Worm (Caenorhabditis elegans) whole organism, L4 larva: ENCODE data around the gene F10C2.3.
A peak's percentile ranks its signal among the peaks of the same experiment; 100 is the strongest.

Experiments
- F26F4.8 ChIP-seq: fragments of 200-800 bp; sonication (Bioruptor generic); conservative IDR thresholded peaks from 2 replicates; pipeline ENCODE4 v1.3.6; 2022; ENCODE audit warnings: missing genetic modification characterization, missing compliant biosample characterization
- R02D3.7 ChIP-seq: fragments of 150-350 bp; sonication (generic microtip); optimal IDR thresholded peaks from 3 replicates; lab custom pipeline; 2014; ENCODE audit warnings: missing biosample characterization, missing genetic modification characterization
- T26A8.4 ChIP-seq: fragments of 200-800 bp; sonication (Bioruptor generic); IDR thresholded peaks from 2 replicates; pipeline ENCODE4 v1.3.6; 2022; ENCODE audit warnings: missing genetic modification characterization, missing compliant biosample characterization
- ZK337.2 ChIP-seq: fragments of 200-800 bp; sonication (Bioruptor generic); IDR thresholded peaks from 2 replicates; pipeline ENCODE4 v1.3.6; 2022; ENCODE audit warnings: missing genetic modification reagents, missing genetic modification characterization, missing compliant biosample characterization
- aha-1 ChIP-seq: fragments of 150-350 bp; peaks from one replicate; lab custom pipeline; 2014; ENCODE audit warnings: missing biosample characterization, missing genetic modification characterization
- arid-1 ChIP-seq: fragments of 200-800 bp; sonication (Bioruptor generic); conservative IDR thresholded peaks from 2 replicates; pipeline ENCODE4 v1.3.6; 2022; ENCODE audit warnings: missing genetic modification reagents, missing genetic modification characterization, missing compliant biosample characterization
- ceh-20 ChIP-seq: fragments of 200-800 bp; sonication (Bioruptor generic); IDR thresholded peaks from 2 replicates; pipeline ENCODE4 v1.3.6; 2022; ENCODE audit warnings: missing genetic modification reagents, missing genetic modification characterization, missing compliant biosample characterization
- ceh-28 ChIP-seq: fragments of 150-350 bp; optimal IDR thresholded peaks from 2 replicates; lab custom pipeline; 2014; ENCODE audit warnings: missing biosample characterization, missing genetic modification reagents, missing genetic modification characterization
- ceh-32 ChIP-seq: sonication (generic microtip); optimal IDR thresholded peaks from 2 replicates; lab custom pipeline; 2016; ENCODE audit warnings: mild to moderate bottlenecking, missing genetic modification characterization, missing compliant biosample characterization; ENCODE audit not compliant: poor library complexity
- ces-1 ChIP-seq: fragments of 150-350 bp; sonication (generic microtip); optimal IDR thresholded peaks from 4 replicates; lab custom pipeline; 2014; ENCODE audit warnings: missing biosample characterization, missing genetic modification reagents, missing genetic modification characterization
- daf-12 ChIP-seq: fragments of 150-350 bp; optimal IDR thresholded peaks from 2 replicates; lab custom pipeline; 2014; ENCODE audit warnings: missing biosample characterization, missing genetic modification reagents, missing genetic modification characterization
- daf-16 ChIP-seq, 3 experiments: sonication (generic microtip); optimal IDR thresholded peaks; 2 replicates each; lab custom pipeline; 2016 to 2017; ENCODE audit warnings: missing genetic modification characterization in 3 of 3, missing genetic modification reagents in 3 of 3, mild to moderate bottlenecking in 2 of 3, missing compliant biosample characterization in 2 of 3, missing biosample characterization in 1 of 3, moderate library complexity in 1 of 3
- daf-19 ChIP-seq: fragments of 200-800 bp; sonication (Bioruptor generic); conservative IDR thresholded peaks from 2 replicates; pipeline ENCODE4 v1.3.6; 2022; ENCODE audit warnings: missing genetic modification characterization, missing compliant biosample characterization
- daf-8 ChIP-seq: fragments of 200-800 bp; sonication (Bioruptor generic); IDR thresholded peaks from 2 replicates; pipeline ENCODE4 v1.3.6; 2022; ENCODE audit warnings: missing genetic modification characterization, missing compliant biosample characterization
- dmd-6 ChIP-seq: fragments of 200-800 bp; sonication (Bioruptor generic); IDR thresholded peaks from 2 replicates; pipeline ENCODE4 v1.3.6; 2022; ENCODE audit warnings: missing genetic modification reagents, missing genetic modification characterization, missing compliant biosample characterization
- dpl-1 ChIP-seq: fragments of 150-350 bp; optimal IDR thresholded peaks from 2 replicates; lab custom pipeline; 2014; ENCODE audit warnings: missing biosample characterization, missing genetic modification reagents, missing genetic modification characterization
- dve-1 ChIP-seq: sonication (generic microtip); optimal IDR thresholded peaks from 2 replicates; lab custom pipeline; 2017; ENCODE audit warnings: antibody characterized with exemption, mild to moderate bottlenecking, missing genetic modification characterization, missing compliant biosample characterization; ENCODE audit not compliant: insufficient read depth
- egl-43 ChIP-seq: fragments of 200-800 bp; sonication (Bioruptor generic); IDR thresholded peaks from 2 replicates; pipeline ENCODE4 v1.3.6; 2022; ENCODE audit warnings: missing genetic modification reagents, missing genetic modification characterization, missing compliant biosample characterization
- fkh-10 ChIP-seq: fragments of 150-350 bp; optimal IDR thresholded peaks from 2 replicates; lab custom pipeline; 2014; ENCODE audit warnings: missing biosample characterization, missing genetic modification reagents, missing genetic modification characterization
- fos-1 ChIP-seq: fragments of 150-350 bp; optimal IDR thresholded peaks from 2 replicates; lab custom pipeline; 2014; ENCODE audit warnings: missing biosample characterization, missing genetic modification characterization
- gei-8 ChIP-seq: fragments of 200-800 bp; sonication (Bioruptor generic); optimal IDR thresholded peaks from 2 replicates; lab custom pipeline; 2018; ENCODE audit warnings: mild to moderate bottlenecking, missing genetic modification characterization, missing compliant biosample characterization
- hlh-11 ChIP-seq: fragments of 200-800 bp; sonication (Bioruptor generic); optimal IDR thresholded peaks from 2 replicates; lab custom pipeline; 2018; ENCODE audit warnings: mild to moderate bottlenecking, missing genetic modification characterization, missing compliant biosample characterization
- hlh-30 ChIP-seq: sonication (generic microtip); optimal IDR thresholded peaks from 2 replicates; lab custom pipeline; 2017; ENCODE audit warnings: antibody characterized with exemption, mild to moderate bottlenecking, missing genetic modification characterization, missing compliant biosample characterization; ENCODE audit not compliant: insufficient read depth
- hmg-1.1 ChIP-seq: fragments of 200-800 bp; sonication (Bioruptor generic); IDR thresholded peaks from 2 replicates; pipeline ENCODE4 v1.3.6; 2022; ENCODE audit warnings: missing genetic modification reagents, missing genetic modification characterization, missing compliant biosample characterization
- jun-1 ChIP-seq: fragments of 150-350 bp; optimal IDR thresholded peaks from 2 replicates; lab custom pipeline; 2014; ENCODE audit warnings: missing biosample characterization, missing genetic modification reagents, missing genetic modification characterization
- lim-7 ChIP-seq: fragments of 200-800 bp; sonication (Bioruptor generic); IDR thresholded peaks from 2 replicates; pipeline ENCODE4 v1.3.6; 2022; ENCODE audit warnings: missing genetic modification characterization, missing compliant biosample characterization
- lin-15B ChIP-seq: fragments of 150-350 bp; sonication (generic microtip); optimal IDR thresholded peaks from 3 replicates; lab custom pipeline; 2014; ENCODE audit warnings: missing biosample characterization, missing genetic modification characterization
- lin-29 ChIP-seq: fragments of 200-800 bp; sonication (Bioruptor generic); IDR thresholded peaks from 2 replicates; pipeline ENCODE4 v1.3.6; 2022; ENCODE audit warnings: missing genetic modification reagents, missing genetic modification characterization, missing compliant biosample characterization
- lir-3 ChIP-seq: sonication (generic microtip); optimal IDR thresholded peaks from 2 replicates; lab custom pipeline; 2016; ENCODE audit warnings: mild to moderate bottlenecking, missing genetic modification characterization, missing compliant biosample characterization
- lsy-2 ChIP-seq, 2 experiments: fragments of 150-350 bp in 1 of 2; sonication (generic microtip) in 1 of 2; optimal IDR thresholded peaks; 2 replicates each; lab custom pipeline; 2014 to 2017; ENCODE audit warnings: missing biosample characterization in 2 of 2, missing genetic modification characterization in 2 of 2
- nhr-25 ChIP-seq: sonication (generic microtip); optimal IDR thresholded peaks from 2 replicates; lab custom pipeline; 2017; ENCODE audit warnings: missing genetic modification characterization, mild to moderate bottlenecking, missing compliant biosample characterization, antibody characterized with exemption, moderate library complexity, borderline replicate concordance; ENCODE audit not compliant: insufficient read depth
- nhr-28 ChIP-seq: fragments of 150-350 bp; optimal IDR thresholded peaks from 2 replicates; lab custom pipeline; 2014; ENCODE audit warnings: missing biosample characterization, missing genetic modification characterization
- nhr-41 ChIP-seq: fragments of 200-800 bp; sonication (Bioruptor generic); IDR thresholded peaks from 2 replicates; pipeline ENCODE4 v1.3.6; 2022; ENCODE audit warnings: missing genetic modification reagents, missing genetic modification characterization, missing compliant biosample characterization
- nhr-6 ChIP-seq: fragments of 150-350 bp; optimal IDR thresholded peaks from 2 replicates; lab custom pipeline; 2014; ENCODE audit warnings: missing biosample characterization, missing genetic modification characterization
- nhr-77 ChIP-seq: fragments of 150-350 bp; optimal IDR thresholded peaks from 2 replicates; lab custom pipeline; 2014; ENCODE audit warnings: missing biosample characterization, missing genetic modification characterization
- pha-4 ChIP-seq, 2 experiments: fragments of 150-350 bp in 1 of 2; fragments of 200-800 bp in 1 of 2; sonication (Bioruptor generic) in 1 of 2; IDR thresholded peaks in 1 of 2; optimal IDR thresholded peaks in 1 of 2; 2 replicates each; pipeline versions ENCODE4 v1.3.6 to Lab custom; 2014 to 2022; ENCODE audit warnings: missing genetic modification characterization in 2 of 2, missing genetic modification reagents in 2 of 2, missing biosample characterization in 1 of 2, missing compliant biosample characterization in 1 of 2
- php-3 ChIP-seq: fragments of 200-800 bp; sonication (Bioruptor generic); IDR thresholded peaks from 2 replicates; pipeline ENCODE4 v1.3.6; 2022; ENCODE audit warnings: missing genetic modification reagents, missing genetic modification characterization, missing compliant biosample characterization
- pqm-1 ChIP-seq: sonication (generic microtip); optimal IDR thresholded peaks from 2 replicates; lab custom pipeline; 2017; ENCODE audit warnings: missing biosample characterization, missing genetic modification characterization
- spr-1 ChIP-seq: sonication (generic microtip); optimal IDR thresholded peaks from 2 replicates; lab custom pipeline; 2016; ENCODE audit warnings: mild to moderate bottlenecking, missing genetic modification characterization, missing compliant biosample characterization
- tra-1 ChIP-seq: fragments of 200-800 bp; sonication (Bioruptor generic); IDR thresholded peaks from 2 replicates; pipeline ENCODE4 v1.3.6; 2022; ENCODE audit warnings: missing genetic modification reagents, missing genetic modification characterization, missing compliant biosample characterization
- vab-7 ChIP-seq: fragments of 200-800 bp; sonication (Bioruptor generic); IDR thresholded peaks from 2 replicates; pipeline ENCODE4 v1.3.6; 2022; ENCODE audit warnings: missing genetic modification reagents, missing genetic modification characterization, missing compliant biosample characterization
- zip-2 ChIP-seq: fragments of 150-350 bp; optimal IDR thresholded peaks from 2 replicates; lab custom pipeline; 2014; ENCODE audit warnings: missing biosample characterization, missing genetic modification characterization

The F10C2.3 gene

ce11 chrV:11985384-11985783 is 34.7 kb upstream of the F10C2.3 start, which contains the start of gene mans-2:
Gene mans-2, minus strand, starts transcription at chrV:11985484.
- no peak for TF ChIP-seq lim-7 (GFP tag; lab: Robert Waterston, UW)
- TF ChIP-seq R02D3.7, result no peak
- TF ChIP-seq daf-16 (GFP tag; optimal IDR thresholded peaks at IDR 0.05; lab: Kevin White, UChicago), result no peak
- TF ChIP-seq daf-16 (tag; optimal IDR thresholded peaks at IDR 0.05; lab: Kevin White, UChicago), result no peak
- TF ChIP-seq dpl-1 (GFP tag; lab: Kevin White, UChicago), result no peak
- no peak for TF ChIP-seq T26A8.4 (GFP tag; lab: Robert Waterston, UW)
- no peak for TF ChIP-seq hmg-1.1 (GFP tag; lab: Robert Waterston, UW)
- no peak for TF ChIP-seq ceh-28
- no peak for TF ChIP-seq egl-43
- no peak for TF ChIP-seq F26F4.8 (GFP tag; lab: Robert Waterston, UW)
- no peak for TF ChIP-seq ZK337.2 (GFP tag; lab: Robert Waterston, UW)
- TF ChIP-seq php-3, result no peak
- TF ChIP-seq dmd-6, result no peak

- TF ChIP-seq fos-1, result no peak
- no peak for TF ChIP-seq daf-12
- TF ChIP-seq aha-1 (tag; lab: Kevin White, UChicago), result peak; percentile 3
- no peak for TF ChIP-seq daf-16 (GFP tag; optimal IDR thresholded peaks at IDR 0.05; lab: Kevin White, UChicago)
- peak; percentile 22 for TF ChIP-seq daf-16 (tag; optimal IDR thresholded peaks at IDR 0.05; lab: Kevin White, UChicago)
- peak; percentile 61 for TF ChIP-seq pqm-1 (tag; lab: Kevin White, UChicago)
- TF ChIP-seq nhr-28 (tag; lab: Kevin White, UChicago), result peak; percentile 25
- TF ChIP-seq vab-7 (GFP tag; lab: Robert Waterston, UW), result no peak
- TF ChIP-seq nhr-77 (tag; lab: Kevin White, UChicago), result no peak
- peak; percentile 62 for TF ChIP-seq ces-1 (GFP tag; lab: Kevin White, UChicago)
- TF ChIP-seq tra-1, result no peak
- no peak for TF ChIP-seq nhr-41 (GFP tag; lab: Robert Waterston, UW)
- TF ChIP-seq nhr-6 (tag; lab: Kevin White, UChicago), result peak; percentile 65
- no peak for TF ChIP-seq daf-19 (GFP tag; lab: Robert Waterston, UW)
- TF ChIP-seq egl-43, result no peak
- TF ChIP-seq spr-1 (tag; lab: Kevin White, UChicago), result no peak
- TF ChIP-seq arid-1, result no peak
- TF ChIP-seq ceh-20 (GFP tag; lab: Robert Waterston, UW), result peak; percentile 69
- TF ChIP-seq ceh-32 (tag; lab: Kevin White, UChicago), result no peak
- TF ChIP-seq dmd-6, result peak; percentile 62
- TF ChIP-seq fkh-10 (GFP tag; lab: Kevin White, UChicago), result peak; percentile 48
- TF ChIP-seq lsy-2 (tag; optimal IDR thresholded peaks at IDR 0.05; lab: Kevin White, UChicago), result peak in 1 of 2 experiments; percentile 26
- peak; percentile 4 for TF ChIP-seq dpl-1 (GFP tag; lab: Kevin White, UChicago)
- TF ChIP-seq hlh-11 (tag; lab: Kevin White, UChicago), result peak; percentile 0
Observed at ce11 chrV:11986078-11986869, 33.9 kb upstream of the F10C2.3 start.

ce11 chrV:11989861-11990260 is 30.3 kb upstream of the F10C2.3 start:
- no peak for TF ChIP-seq hlh-11 (tag; lab: Kevin White, UChicago)
- TF ChIP-seq lin-15B (tag; lab: Kevin White, UChicago), result no peak
- no peak for TF ChIP-seq hlh-30 (tag; lab: Kevin White, UChicago)
- TF ChIP-seq lir-3 (tag; lab: Kevin White, UChicago), result no peak
- TF ChIP-seq vab-7 (GFP tag; lab: Robert Waterston, UW), result no peak
- no peak for TF ChIP-seq T26A8.4 (GFP tag; lab: Robert Waterston, UW)
- no peak for TF ChIP-seq jun-1
- TF ChIP-seq ceh-20 (GFP tag; lab: Robert Waterston, UW), result no peak
- peak; percentile 81 for TF ChIP-seq nhr-6 (tag; lab: Kevin White, UChicago)
- no peak for TF ChIP-seq zip-2 (tag; lab: Kevin White, UChicago)
- TF ChIP-seq nhr-25 (tag; lab: Kevin White, UChicago), result no peak
- TF ChIP-seq pha-4 (GFP tag; IDR thresholded peaks at IDR 0.05; lab: Robert Waterston, UW), result no peak
- TF ChIP-seq pha-4 (tag; optimal IDR thresholded peaks at IDR 0.05; lab: Kevin White, UChicago), result no peak
- TF ChIP-seq daf-8 (GFP tag; lab: Robert Waterston, UW), result no peak
- TF ChIP-seq lin-29 (GFP tag; lab: Robert Waterston, UW), result no peak
- peak; percentile 50 for TF ChIP-seq dve-1 (tag; lab: Kevin White, UChicago)
- TF ChIP-seq gei-8 (GFP tag; lab: Kevin White, UChicago), result no peak
- TF ChIP-seq dmd-6, result no peak
- peak in 1 of 2 experiments; percentile 43 for TF ChIP-seq lsy-2 (tag; optimal IDR thresholded peaks at IDR 0.05; lab: Kevin White, UChicago)
